Worm (Caenorhabditis elegans) whole organism, midembryonic: ENCODE measurements around the gene pri-1.

Source experiments
- T22C8.4 ChIP-seq: fragments of 200-800 bp; sonication (Bioruptor generic); IDR thresholded peaks from 2 replicates; pipeline ENCODE4 v1.3.6; 2022; ENCODE audit warnings: missing genetic modification characterization, missing compliant biosample characterization
- cog-1 ChIP-seq: sonication (generic microtip); optimal IDR thresholded peaks from 2 replicates; lab custom pipeline; 2016; ENCODE audit warnings: missing genetic modification characterization, missing compliant biosample characterization
- flt-1 ChIP-seq: fragments of 200-800 bp; sonication (Bioruptor generic); IDR thresholded peaks from 2 replicates; pipeline ENCODE4 v1.3.6; 2022; ENCODE audit warnings: missing genetic modification characterization, missing compliant biosample characterization
- klf-2 ChIP-seq: fragments of 200-800 bp; sonication (Bioruptor generic); conservative IDR thresholded peaks from 2 replicates; pipeline ENCODE4 v1.3.6; 2022; ENCODE audit warnings: missing genetic modification reagents, missing genetic modification characterization, missing compliant biosample characterization
- med-1 ChIP-seq: sonication (generic microtip); optimal IDR thresholded peaks from 2 replicates; lab custom pipeline; 2017; ENCODE audit warnings: missing genetic modification characterization, mild to moderate bottlenecking, missing compliant biosample characterization, antibody characterized with exemption, missing genetic modification reagents; ENCODE audit not compliant: insufficient read depth
- ref-1 ChIP-seq: fragments of 200-800 bp; sonication (Bioruptor generic); conservative IDR thresholded peaks from 2 replicates; pipeline ENCODE4 v1.3.6; 2022; ENCODE audit warnings: missing genetic modification reagents, missing genetic modification characterization, missing compliant biosample characterization
- tab-1 ChIP-seq: fragments of 200-800 bp; sonication (Bioruptor generic); IDR thresholded peaks from 2 replicates; pipeline ENCODE4 v1.3.6; 2022; ENCODE audit warnings: missing genetic modification characterization, missing compliant biosample characterization
- ztf-23 ChIP-seq: fragments of 200-800 bp; sonication (Bioruptor generic); IDR thresholded peaks from 2 replicates; pipeline ENCODE4 v1.3.6; 2022; ENCODE audit warnings: missing genetic modification reagents, missing genetic modification characterization, missing compliant biosample characterization
- ztf-29 ChIP-seq: fragments of 200-800 bp; sonication (Bioruptor generic); IDR thresholded peaks from 2 replicates; pipeline ENCODE4 v1.3.6; 2022; ENCODE audit warnings: missing genetic modification reagents, missing genetic modification characterization, missing compliant biosample characterization

Gene pri-1

DNA sequence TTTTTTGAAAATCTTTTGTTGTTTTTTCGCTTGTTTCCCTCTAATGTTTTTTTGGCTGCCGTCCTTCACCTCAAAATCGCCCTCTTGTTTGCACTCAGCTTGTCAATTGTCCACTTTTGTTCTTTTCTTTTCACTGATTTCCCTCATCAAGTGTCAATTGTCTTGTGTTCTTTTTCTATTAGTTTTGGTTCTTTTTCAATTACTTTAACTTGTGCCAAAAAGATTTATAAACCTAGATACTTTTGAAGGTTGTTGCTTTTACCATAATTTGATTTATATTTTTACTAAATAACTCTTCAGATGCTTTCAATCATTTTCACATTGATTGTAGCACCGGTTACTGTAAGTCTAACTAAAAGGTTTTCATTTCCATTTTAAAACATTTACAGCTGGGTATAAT lies 45.6 kb downstream of the pri-1 start, which contains the start of gene C48B4.13:
TSS of gene C48B4.13 (plus strand) at position 301 of the 400 bp plus-strand sequence.
- TF ChIP-seq tab-1 (GFP tag; lab: Robert Waterston, UW) (no peak), klf-2 (GFP tag; lab: Robert Waterston, UW) (no peak), cog-1 (tag; lab: Kevin White, UChicago) (no peak), med-1 (GFP tag; lab: Kevin White, UChicago) (no peak), ztf-23 (GFP tag; lab: Robert Waterston, UW) (no peak), ztf-29 (GFP tag; lab: Robert Waterston, UW) (no peak), flt-1 (GFP tag; lab: Robert Waterston, UW) (no peak), T22C8.4 (no peak), ref-1 (no peak)

DNA sequence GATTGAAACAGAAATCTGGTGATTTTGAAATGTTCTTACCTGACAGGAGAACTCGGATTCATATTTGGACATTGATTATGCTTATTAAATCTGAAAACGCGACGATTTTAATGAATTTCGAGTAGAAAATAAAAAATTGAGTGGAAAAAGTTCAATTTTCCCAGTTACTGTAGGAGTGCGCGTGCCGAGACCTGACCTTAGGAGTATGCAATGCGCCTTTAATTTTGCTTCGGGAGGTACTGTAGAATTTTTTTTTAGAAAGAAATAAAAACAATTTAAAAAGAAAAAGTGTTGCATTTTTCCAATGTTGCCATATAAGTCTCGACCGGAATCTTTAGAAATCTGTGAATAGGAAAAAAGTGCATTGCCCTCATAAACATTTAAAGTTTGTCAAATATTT lies 48.1 kb downstream of the pri-1 start, which contains the start of gene C48B4.11:
TSS of gene C48B4.11 (minus strand) at position 143 of the 400 bp plus-strand sequence.
- TF ChIP-seq flt-1 (GFP tag; lab: Robert Waterston, UW) (no peak), cog-1 (tag; lab: Kevin White, UChicago) (no peak), ztf-29 (GFP tag; lab: Robert Waterston, UW) (no peak), T22C8.4 (no peak), ref-1 (no peak), klf-2 (GFP tag; lab: Robert Waterston, UW) (no peak), med-1 (GFP tag; lab: Kevin White, UChicago) (no peak), tab-1 (GFP tag; lab: Robert Waterston, UW) (no peak), ztf-23 (GFP tag; lab: Robert Waterston, UW) (no peak)

DNA sequence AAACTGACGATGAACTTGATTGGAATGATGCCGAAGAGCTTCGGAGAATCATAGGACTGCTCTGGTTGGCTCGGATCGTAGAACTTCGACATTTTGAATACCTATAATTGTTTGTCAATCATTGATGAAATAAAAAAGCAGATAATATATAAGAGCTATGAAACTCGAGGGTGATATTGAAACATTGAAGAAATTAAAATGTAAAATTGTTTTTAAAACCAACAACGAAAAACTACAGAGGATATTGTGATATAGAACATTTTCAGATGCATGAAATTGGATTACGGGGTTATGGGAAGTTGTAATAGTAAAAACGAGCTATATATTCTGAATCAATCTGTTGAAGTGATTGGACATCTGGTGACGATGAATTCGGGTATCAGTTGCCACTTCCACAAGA lies 49.7 kb downstream of the pri-1 start, which contains the start of gene C48B4.10:
TSS of gene C48B4.10 (minus strand) at position 101 of the 400 bp plus-strand sequence.
- TF ChIP-seq tab-1 (GFP tag; lab: Robert Waterston, UW): no peak
- TF ChIP-seq cog-1 (tag; lab: Kevin White, UChicago): no peak
- TF ChIP-seq ztf-23 (GFP tag; lab: Robert Waterston, UW): no peak
- no peak for TF ChIP-seq med-1 (GFP tag; lab: Kevin White, UChicago)
- TF ChIP-seq klf-2 (GFP tag; lab: Robert Waterston, UW): no peak
- TF ChIP-seq flt-1 (GFP tag; lab: Robert Waterston, UW): no peak
- TF ChIP-seq T22C8.4: no peak
- no peak for TF ChIP-seq ztf-29 (GFP tag; lab: Robert Waterston, UW)
- no peak for TF ChIP-seq ref-1

DNA sequence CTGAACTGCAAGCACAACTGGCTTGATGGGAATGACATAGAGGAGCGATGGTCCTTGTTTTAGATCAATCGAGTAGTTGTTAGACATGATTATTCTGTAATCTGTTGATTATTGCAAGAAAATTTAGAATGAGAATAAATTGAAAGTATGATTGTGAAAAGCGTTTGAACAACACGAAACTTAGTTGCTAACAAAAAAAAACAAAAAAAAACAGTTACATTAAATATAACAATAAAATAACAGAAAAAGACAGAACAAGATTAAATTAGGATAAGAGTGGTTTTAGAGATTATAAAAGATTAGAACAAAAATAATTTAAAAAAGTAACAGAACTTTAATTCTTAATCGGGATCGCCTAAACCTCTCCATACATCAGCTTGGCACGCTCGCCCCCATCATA lies 50.8 kb downstream of the pri-1 start, which contains the start of gene C48B4.9:
TSS of gene C48B4.9 (minus strand) at position 101 of the 400 bp plus-strand sequence.
- TF ChIP-seq T22C8.4: no peak
- TF ChIP-seq ztf-23 (GFP tag; lab: Robert Waterston, UW): no peak
- no peak for TF ChIP-seq flt-1 (GFP tag; lab: Robert Waterston, UW)
- no peak for TF ChIP-seq ref-1
- no peak for TF ChIP-seq tab-1 (GFP tag; lab: Robert Waterston, UW)
- TF ChIP-seq ztf-29 (GFP tag; lab: Robert Waterston, UW): no peak
- TF ChIP-seq klf-2 (GFP tag; lab: Robert Waterston, UW): no peak
- no peak for TF ChIP-seq med-1 (GFP tag; lab: Kevin White, UChicago)
- no peak for TF ChIP-seq cog-1 (tag; lab: Kevin White, UChicago)
